Worm (Caenorhabditis elegans): Measurements from ENCODE around the gene T04C9.3.

DNA sequence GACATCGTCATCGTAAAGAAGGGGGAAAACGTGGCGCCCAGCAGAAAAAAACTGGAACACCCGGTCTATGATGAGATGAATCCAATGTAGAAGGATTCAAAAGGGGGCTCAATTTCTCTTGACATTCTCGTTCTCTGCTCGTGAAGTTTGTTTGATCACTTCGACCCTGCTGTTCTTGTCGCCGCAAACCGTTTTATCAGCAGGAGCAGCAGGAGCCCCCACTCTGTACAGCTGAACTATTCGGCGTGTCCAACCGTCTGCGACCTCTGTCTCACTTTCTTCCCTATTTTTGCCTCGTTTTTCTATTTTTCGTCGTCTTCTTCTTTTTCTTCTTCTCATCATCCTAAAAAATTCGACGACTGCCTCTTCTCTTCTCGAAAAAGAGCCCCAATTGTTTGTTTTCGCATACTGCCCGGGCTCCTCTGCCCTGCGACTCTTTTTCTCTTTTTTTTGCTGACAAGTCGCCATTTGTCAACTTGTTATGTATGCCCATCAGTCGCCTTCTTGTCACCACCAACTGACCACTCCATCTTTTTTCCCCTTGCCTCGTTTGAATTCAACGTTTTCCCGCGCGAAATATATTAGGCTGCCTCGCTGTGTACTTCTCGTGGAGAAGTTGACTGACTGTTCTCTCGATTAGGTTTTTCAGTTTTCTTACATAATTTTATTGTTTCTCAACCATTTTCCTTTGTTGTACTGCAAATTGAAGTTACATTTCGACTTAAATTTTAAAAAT lies 3.7 kb downstream of the T04C9.3 start:
- no peak for TF ChIP-seq ceh-30 (tag; optimal IDR thresholded peaks at IDR 0.05)
- no peak for TF ChIP-seq C38D4.7 (GFP tag; optimal IDR thresholded peaks at IDR 0.05)

All from whole organism, late embryonic.